ENCODE assay signal across 3 fruit fly cellular contexts in the genomic region with DNA sequence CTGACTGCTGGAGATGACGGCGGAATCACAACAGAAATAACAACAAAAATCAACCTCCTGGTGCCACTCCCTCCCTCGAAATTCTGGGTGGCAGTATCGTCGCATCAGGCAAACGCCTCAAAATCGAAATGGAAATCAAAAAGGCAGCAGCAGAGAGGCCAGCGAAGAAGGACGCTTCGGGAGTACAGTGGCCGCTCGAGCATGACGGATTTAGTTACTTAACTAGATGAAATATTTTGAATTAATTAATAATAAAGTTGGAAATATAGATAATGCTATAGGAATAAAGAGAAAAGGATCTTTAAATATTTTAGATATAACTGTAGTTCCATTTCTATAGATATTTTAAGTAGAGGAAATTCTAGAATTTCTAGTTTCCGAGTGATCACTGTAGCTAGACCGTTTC.
TF ChIP-seq lines count a peak whose summit lies in the region.

No protein-coding gene starts in this region.

- TF ChIP-seq CTCF in whole organism, embryonic (GFP tag; optimal IDR thresholded peaks at IDR 0.05; lab: Kevin White, UChicago) = no peak

TF ChIP-seq in whole organism, embryonic, 481 proteins besides CTCF, POLR2A, EP300 and RAD21 (continues in another document):
- TF ChIP-seq Chrac-16 (GFP tag; optimal IDR thresholded peaks at IDR 0.05; lab: Kevin White, UChicago) = peak; percentile 25
- TF ChIP-seq sisA (GFP tag; IDR thresholded peaks at IDR 0.05; lab: Robert Waterston, UW) = 0 out of 2 replicates have a peak, but pooled peaks have one; percentile 21
- TF ChIP-seq emc (GFP tag; optimal IDR thresholded peaks at IDR 0.05; lab: Kevin White, UChicago) = no peak
- no peak for TF ChIP-seq CG7372 (GFP tag; IDR thresholded peaks at IDR 0.05; lab: Robert Waterston, UW)
- no peak for TF ChIP-seq CG7987 (GFP tag; optimal IDR thresholded peaks at IDR 0.05; lab: Kevin White, UChicago)
- TF ChIP-seq NC2α (GFP tag; optimal IDR thresholded peaks at IDR 0.05; lab: Kevin White, UChicago) = no peak
- peak; percentile 50; the same call in 2 of the 3 replicates for TF ChIP-seq zfh1 (GFP tag; IDR thresholded peaks at IDR 0.05; lab: Robert Waterston, UW)
- TF ChIP-seq Oaz (GFP tag; IDR thresholded peaks at IDR 0.05; lab: Robert Waterston, UW) = no peak
- no peak for TF ChIP-seq otp (GFP tag; IDR thresholded peaks at IDR 0.05; lab: Robert Waterston, UW)
- TF ChIP-seq CG18011 (GFP tag; optimal IDR thresholded peaks at IDR 0.05; lab: Kevin White, UChicago) = no peak
- peak; percentile 12 for TF ChIP-seq Xbp1 (GFP tag; optimal IDR thresholded peaks at IDR 0.05; lab: Kevin White, UChicago)
- no peak for TF ChIP-seq CG4820 (GFP tag; optimal IDR thresholded peaks at IDR 0.05; lab: Kevin White, UChicago)
- peak; percentile 43; the same call in 1 of the 2 replicates for TF ChIP-seq CG10959 (GFP tag; IDR thresholded peaks at IDR 0.05; lab: Robert Waterston, UW)
- peak; percentile 34 for TF ChIP-seq unpg (GFP tag; optimal IDR thresholded peaks at IDR 0.05; lab: Kevin White, UChicago)
- TF ChIP-seq CG16815 (GFP tag; optimal IDR thresholded peaks at IDR 0.05; lab: Kevin White, UChicago) = no peak
- TF ChIP-seq fd64A (GFP tag; optimal IDR thresholded peaks at IDR 0.05; lab: Kevin White, UChicago) = no peak
- no peak for TF ChIP-seq C15 (GFP tag; IDR thresholded peaks at IDR 0.05; lab: Robert Waterston, UW)
- no peak for TF ChIP-seq CG11093 (GFP tag; IDR thresholded peaks at IDR 0.05; lab: Robert Waterston, UW)
- TF ChIP-seq CG7928 (GFP tag; optimal IDR thresholded peaks at IDR 0.05; lab: Kevin White, UChicago) = no peak
- no peak for TF ChIP-seq crc (GFP tag; optimal IDR thresholded peaks at IDR 0.05; lab: Kevin White, UChicago)
- no peak for TF ChIP-seq CG13894 (tag; optimal IDR thresholded peaks at IDR 0.05; lab: Kevin White, UChicago)
- no peak for TF ChIP-seq org-1 (GFP tag; optimal IDR thresholded peaks at IDR 0.05; lab: Kevin White, UChicago)
- no peak for TF ChIP-seq CG11456 (GFP tag; IDR thresholded peaks at IDR 0.05; lab: Robert Waterston, UW)
- no peak for TF ChIP-seq pzg (GFP tag; optimal IDR thresholded peaks at IDR 0.05; lab: Kevin White, UChicago)
- no peak for TF ChIP-seq CG7745 (tag; optimal IDR thresholded peaks at IDR 0.05; lab: Kevin White, UChicago)
- no peak for TF ChIP-seq ham (GFP tag; IDR thresholded peaks at IDR 0.05; lab: Robert Waterston, UW)
- peak; percentile 9 for TF ChIP-seq ewg (GFP tag; optimal IDR thresholded peaks at IDR 0.05; lab: Kevin White, UChicago)
- no peak for TF ChIP-seq aop (GFP tag; IDR thresholded peaks at IDR 0.05; lab: Robert Waterston, UW)
- no peak for TF ChIP-seq CG13624 (GFP tag; optimal IDR thresholded peaks at IDR 0.05; lab: Kevin White, UChicago)
- TF ChIP-seq Dad (GFP tag; optimal IDR thresholded peaks at IDR 0.05; lab: Kevin White, UChicago) = no peak

TF ChIP-seq in whole organism, prepupa, 60 proteins besides CTCF, POLR2A, EP300 and RAD21 (continues in another document):
- TF ChIP-seq achi (GFP tag; optimal IDR thresholded peaks at IDR 0.05; lab: Kevin White, UChicago) (no peak), CG6792 (GFP tag; optimal IDR thresholded peaks at IDR 0.05; lab: Kevin White, UChicago) (no peak), Sox15 (GFP tag; optimal IDR thresholded peaks at IDR 0.05; lab: Kevin White, UChicago) (no peak), Sox102F (GFP tag; optimal IDR thresholded peaks at IDR 0.05; lab: Kevin White, UChicago) (no peak), CG15336 (GFP tag; IDR thresholded peaks at IDR 0.05; lab: Robert Waterston, UW) (no peak), Sox14 (GFP tag; optimal IDR thresholded peaks at IDR 0.05; lab: Kevin White, UChicago) (no peak), dac (GFP tag; optimal IDR thresholded peaks at IDR 0.05; lab: Kevin White, UChicago) (no peak), Hr4 (GFP tag; optimal IDR thresholded peaks at IDR 0.05; lab: Kevin White, UChicago) (no peak), acj6 (GFP tag; optimal IDR thresholded peaks at IDR 0.05; lab: Kevin White, UChicago) (peak; percentile 17), CG8632 (GFP tag; optimal IDR thresholded peaks at IDR 0.05; lab: Kevin White, UChicago) (peak; percentile 38), CG10631 (GFP tag; optimal IDR thresholded peaks at IDR 0.05; lab: Kevin White, UChicago) (no peak), net (GFP tag; optimal IDR thresholded peaks at IDR 0.05; lab: Kevin White, UChicago) (no peak), CG6276 (GFP tag; optimal IDR thresholded peaks at IDR 0.05; lab: Kevin White, UChicago) (no peak), CG6163 (GFP tag; IDR thresholded peaks at IDR 0.05; lab: Robert Waterston, UW) (no peak), Gug (GFP tag; IDR thresholded peaks at IDR 0.05; lab: Robert Waterston, UW) (no peak), CG34406 (GFP tag; optimal IDR thresholded peaks at IDR 0.05; lab: Kevin White, UChicago) (peak; percentile 31), Eip78C (GFP tag; lab: Kevin White, UChicago) (peak; percentile 83), CG10669 (GFP tag; optimal IDR thresholded peaks at IDR 0.05; lab: Kevin White, UChicago) (no peak), Met (GFP tag; optimal IDR thresholded peaks at IDR 0.05; lab: Kevin White, UChicago) (no peak), svp (GFP tag; lab: Kevin White, UChicago) (peak; percentile 46), Hr39 (GFP tag; optimal IDR thresholded peaks at IDR 0.05; lab: Kevin White, UChicago) (no peak), ss (GFP tag; optimal IDR thresholded peaks at IDR 0.05; lab: Kevin White, UChicago) (peak in 1 of 2 experiments; percentile 50), Eip93F (GFP tag; optimal IDR thresholded peaks at IDR 0.05; lab: Kevin White, UChicago) (no peak), dsx (GFP tag; optimal IDR thresholded peaks at IDR 0.05; lab: Kevin White, UChicago; ENCODE audit: poor library complexity, severe bottlenecking) (no peak), CG31627 (GFP tag; optimal IDR thresholded peaks at IDR 0.05; lab: Kevin White, UChicago) (no peak), Hr38 (GFP tag; optimal IDR thresholded peaks at IDR 0.05; lab: Kevin White, UChicago) (no peak), CG11294 (GFP tag; IDR thresholded peaks at IDR 0.05; lab: Robert Waterston, UW) (no peak), vri (GFP tag; optimal IDR thresholded peaks at IDR 0.05; lab: Kevin White, UChicago) (no peak), fd59A (GFP tag; optimal IDR thresholded peaks at IDR 0.05; lab: Kevin White, UChicago) (peak; percentile 26), salr (GFP tag; optimal IDR thresholded peaks at IDR 0.05; lab: Kevin White, UChicago) (no peak), CG6808 (GFP tag; optimal IDR thresholded peaks at IDR 0.05; lab: Kevin White, UChicago) (peak; percentile 6), Ets96B (tag; optimal IDR thresholded peaks at IDR 0.05; lab: Kevin White, UChicago) (peak; percentile 35)

TF ChIP-seq in whole organism, pupa, 21 proteins besides CTCF, POLR2A, EP300 and RAD21:
- TF ChIP-seq CG14655 (GFP tag; optimal IDR thresholded peaks at IDR 0.05; lab: Kevin White, UChicago) = no peak
- no peak for TF ChIP-seq CG10348 (GFP tag; IDR thresholded peaks at IDR 0.05; lab: Robert Waterston, UW)
- TF ChIP-seq CG15710 (tag; optimal IDR thresholded peaks at IDR 0.05; lab: Kevin White, UChicago) = peak; percentile 53
- TF ChIP-seq Snoo (tag; optimal IDR thresholded peaks at IDR 0.05; lab: Kevin White, UChicago) = no peak
- TF ChIP-seq CG8159 (tag; optimal IDR thresholded peaks at IDR 0.05; lab: Kevin White, UChicago) = peak; percentile 56
- peak; percentile 11 for TF ChIP-seq CG9948 (tag; optimal IDR thresholded peaks at IDR 0.05; lab: Kevin White, UChicago)
- no peak for TF ChIP-seq Pif1B (GFP tag; optimal IDR thresholded peaks at IDR 0.05; lab: Kevin White, UChicago)
- no peak for TF ChIP-seq Pif1A (GFP tag; optimal IDR thresholded peaks at IDR 0.05; lab: Kevin White, UChicago)
- no peak for TF ChIP-seq CG17806 (tag; optimal IDR thresholded peaks at IDR 0.05; lab: Kevin White, UChicago)
- no peak for TF ChIP-seq CG13204 (GFP tag; optimal IDR thresholded peaks at IDR 0.05; lab: Kevin White, UChicago)
